Worm (Caenorhabditis elegans) whole organism, L3 larva: ENCODE results near the gene ptr-25.

Source experiments
- R02D3.7 ChIP-seq: fragments of 150-350 bp; optimal IDR thresholded peaks from 2 replicates; lab custom pipeline; 2014; ENCODE audit warnings: missing biosample characterization, missing genetic modification characterization
- ZK546.5 ChIP-seq: sonication (generic microtip); optimal IDR thresholded peaks from 2 replicates; lab custom pipeline; 2017; ENCODE audit warnings: missing biosample characterization, missing genetic modification characterization
- ama-1 ChIP-seq: fragments of 150-350 bp; optimal IDR thresholded peaks from 2 replicates; lab custom pipeline; 2018
- ceh-16 ChIP-seq: sonication (generic microtip); optimal IDR thresholded peaks from 2 replicates; lab custom pipeline; 2017; ENCODE audit warnings: missing biosample characterization, missing genetic modification characterization
- ceh-28 ChIP-seq: fragments of 150-350 bp; optimal IDR thresholded peaks from 2 replicates; lab custom pipeline; 2014; ENCODE audit warnings: missing biosample characterization, missing genetic modification reagents, missing genetic modification characterization
- ceh-82 ChIP-seq: fragments of 150-350 bp; optimal IDR thresholded peaks from 2 replicates; lab custom pipeline; 2014; ENCODE audit warnings: missing biosample characterization, missing genetic modification characterization
- egl-5 ChIP-seq: fragments of 150-350 bp; optimal IDR thresholded peaks from 2 replicates; lab custom pipeline; 2017; ENCODE audit warnings: missing biosample characterization, missing genetic modification reagents, missing genetic modification characterization, inconsistent platforms
- elt-2 ChIP-seq: sonication (generic microtip); optimal IDR thresholded peaks from 2 replicates; lab custom pipeline; 2016; ENCODE audit warnings: missing genetic modification reagents, mild to moderate bottlenecking, missing genetic modification characterization, missing compliant biosample characterization
- fkh-10 ChIP-seq: sonication (generic microtip); optimal IDR thresholded peaks from 2 replicates; lab custom pipeline; 2017; ENCODE audit warnings: missing biosample characterization, missing genetic modification reagents, missing genetic modification characterization
- fkh-2 ChIP-seq: fragments of 150-350 bp; optimal IDR thresholded peaks from 2 replicates; lab custom pipeline; 2014; ENCODE audit warnings: missing biosample characterization, missing genetic modification reagents, missing genetic modification characterization
- jun-1 ChIP-seq: fragments of 150-350 bp; optimal IDR thresholded peaks from 2 replicates; lab custom pipeline; 2014; ENCODE audit warnings: missing biosample characterization, missing genetic modification reagents, missing genetic modification characterization
- lin-15B ChIP-seq: fragments of 150-350 bp; optimal IDR thresholded peaks from 2 replicates; lab custom pipeline; 2014; ENCODE audit warnings: missing biosample characterization, missing genetic modification characterization
- lsy-12 ChIP-seq: sonication (generic microtip); optimal IDR thresholded peaks from 2 replicates; lab custom pipeline; 2016; ENCODE audit warnings: mild to moderate bottlenecking, missing genetic modification characterization, missing compliant biosample characterization
- mdl-1 ChIP-seq: fragments of 150-350 bp; optimal IDR thresholded peaks from 2 replicates; lab custom pipeline; 2014; ENCODE audit warnings: missing biosample characterization, missing genetic modification characterization
- mml-1 ChIP-seq: fragments of 150-350 bp; sonication (generic microtip); optimal IDR thresholded peaks from 3 replicates; lab custom pipeline; 2014; ENCODE audit warnings: missing biosample characterization, missing genetic modification characterization
- nfya-1 ChIP-seq: sonication (generic microtip); optimal IDR thresholded peaks from 2 replicates; lab custom pipeline; 2017; ENCODE audit warnings: missing genetic modification characterization, mild to moderate bottlenecking, missing compliant biosample characterization, antibody characterized with exemption, moderate library complexity; ENCODE audit not compliant: insufficient read depth
- nhr-12 ChIP-seq: fragments of 150-350 bp; optimal IDR thresholded peaks from 2 replicates; lab custom pipeline; 2014; ENCODE audit warnings: missing biosample characterization, missing genetic modification characterization
- nhr-23 ChIP-seq: fragments of 150-350 bp; optimal IDR thresholded peaks from 2 replicates; lab custom pipeline; 2014; ENCODE audit warnings: missing biosample characterization, missing genetic modification reagents, missing genetic modification characterization
- nhr-237 ChIP-seq: fragments of 150-350 bp; optimal IDR thresholded peaks from 2 replicates; lab custom pipeline; 2014; ENCODE audit warnings: missing biosample characterization, missing genetic modification characterization
- nhr-25 ChIP-seq: sonication (generic microtip); optimal IDR thresholded peaks from 2 replicates; lab custom pipeline; 2017; ENCODE audit warnings: missing biosample characterization, missing genetic modification characterization
- nhr-28 ChIP-seq: fragments of 150-350 bp; optimal IDR thresholded peaks from 2 replicates; lab custom pipeline; 2014; ENCODE audit warnings: missing biosample characterization, missing genetic modification characterization
- nhr-43 ChIP-seq: sonication (generic microtip); optimal IDR thresholded peaks from 2 replicates; lab custom pipeline; 2016; ENCODE audit warnings: mild to moderate bottlenecking, missing genetic modification characterization, missing compliant biosample characterization; ENCODE audit not compliant: poor library complexity, severe bottlenecking
- nhr-77 ChIP-seq: fragments of 150-350 bp; optimal IDR thresholded peaks from 2 replicates; lab custom pipeline; 2014; ENCODE audit warnings: missing biosample characterization, missing genetic modification characterization
- pha-4 ChIP-seq: fragments of 150-350 bp; optimal IDR thresholded peaks from 2 replicates; lab custom pipeline; 2014; ENCODE audit warnings: missing biosample characterization, missing genetic modification reagents, missing genetic modification characterization
- pqm-1 ChIP-seq: fragments of 150-350 bp; optimal IDR thresholded peaks from 2 replicates; lab custom pipeline; 2017; ENCODE audit warnings: missing biosample characterization, missing genetic modification characterization, inconsistent platforms
- sea-2 ChIP-seq: fragments of 150-350 bp; sonication (generic microtip); optimal IDR thresholded peaks from 4 replicates; lab custom pipeline; 2014; ENCODE audit warnings: missing biosample characterization, missing genetic modification reagents, missing genetic modification characterization
- skn-1 ChIP-seq: fragments of 150-350 bp; optimal IDR thresholded peaks from 2 replicates; lab custom pipeline; 2014; ENCODE audit warnings: missing biosample characterization, missing genetic modification characterization
- snpc-4 ChIP-seq: fragments of 150-350 bp; optimal IDR thresholded peaks from 2 replicates; lab custom pipeline; 2014; ENCODE audit warnings: missing biosample characterization, missing genetic modification characterization
- tbx-2 ChIP-seq: sonication (generic microtip); optimal IDR thresholded peaks from 2 replicates; lab custom pipeline; 2016; ENCODE audit warnings: mild to moderate bottlenecking, missing genetic modification characterization, missing compliant biosample characterization
- unc-39 ChIP-seq: sonication (generic microtip); optimal IDR thresholded peaks from 4 replicates; lab custom pipeline; 2017; ENCODE audit warnings: missing biosample characterization, missing genetic modification characterization
- unc-62 ChIP-seq: fragments of 150-350 bp; sonication (generic microtip); optimal IDR thresholded peaks from 4 replicates; lab custom pipeline; 2014; ENCODE audit warnings: missing biosample characterization, missing genetic modification reagents, missing genetic modification characterization
- zag-1 ChIP-seq: fragments of 150-350 bp; optimal IDR thresholded peaks from 2 replicates; lab custom pipeline; 2014; ENCODE audit warnings: missing biosample characterization, missing genetic modification characterization
- ztf-11 ChIP-seq: fragments of 150-350 bp; optimal IDR thresholded peaks from 2 replicates; lab custom pipeline; 2014; ENCODE audit warnings: missing biosample characterization, missing genetic modification characterization
- ztf-4 ChIP-seq: fragments of 150-350 bp; optimal IDR thresholded peaks from 2 replicates; lab custom pipeline; 2014; ENCODE audit warnings: missing biosample characterization, missing genetic modification characterization

The ptr-25 gene

DNA sequence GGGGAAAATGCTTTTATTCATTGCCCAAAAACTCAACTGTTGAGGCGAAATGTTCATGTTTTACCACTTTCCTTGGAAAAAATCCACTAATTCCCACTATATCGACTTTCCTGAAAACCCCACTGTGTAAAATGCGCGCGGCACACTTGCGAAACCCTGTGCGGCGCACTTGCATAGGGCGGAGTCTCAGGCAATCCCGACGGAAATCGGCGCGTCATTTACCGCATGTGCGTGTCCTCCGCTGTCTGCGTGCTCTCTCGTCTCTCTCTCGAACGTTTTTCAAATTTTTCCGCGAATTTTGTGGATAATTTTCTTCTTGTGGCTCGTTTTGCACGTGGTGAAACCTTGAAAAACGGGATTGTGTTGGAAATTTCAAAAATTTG is 26.8 kb upstream of the ptr-25 start, which contains the start of gene atx-2 (continued):
- TF ChIP-seq tbx-2 (tag; lab: Kevin White, UChicago) (peak; percentile 78), nhr-28 (tag; lab: Kevin White, UChicago) (no peak), lin-15B (peak; percentile 80), lsy-12 (peak; percentile 85), fkh-10 (GFP tag; lab: Kevin White, UChicago) (peak; percentile 42), unc-62 (GFP tag; lab: Kevin White, UChicago) (no peak), unc-39 (tag; lab: Kevin White, UChicago) (no peak)
- TF ChIP-seq, all 47 proteins: peak for 24

DNA sequence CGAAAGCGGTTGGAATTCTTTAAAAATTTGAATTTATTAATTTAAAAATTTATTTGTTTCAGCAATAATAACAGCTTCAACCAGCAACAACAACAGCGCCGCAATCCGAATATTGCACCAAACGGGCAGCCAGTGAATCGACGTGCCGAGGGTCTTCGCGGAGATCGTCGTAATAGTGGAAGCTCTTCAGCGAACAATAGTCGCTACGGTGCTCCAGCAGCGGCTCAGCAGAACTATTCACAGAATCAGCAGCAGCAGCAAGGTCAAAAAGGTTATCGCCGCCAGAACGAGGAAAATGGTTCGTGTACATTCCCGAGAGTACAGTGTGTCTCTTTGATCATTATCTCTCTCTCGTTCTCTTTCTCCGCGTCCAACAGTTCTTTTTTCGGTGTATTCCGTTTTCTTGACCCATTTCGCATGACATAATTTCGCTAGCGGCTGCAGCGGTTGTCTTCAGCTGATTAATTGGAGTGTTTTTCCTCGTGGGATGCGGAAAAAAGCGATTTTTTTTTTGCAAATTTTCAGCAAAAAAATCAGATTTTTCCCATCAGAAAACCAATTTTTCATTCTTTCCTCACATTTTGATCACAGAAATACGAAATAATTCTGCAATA is 24.9 kb upstream of the ptr-25 start:
- TF ChIP-seq nhr-23 (tag; lab: Kevin White, UChicago) (peak; percentile 55), jun-1 (tag; lab: Kevin White, UChicago) (no peak), fkh-2 (tag; lab: Kevin White, UChicago) (no peak), nhr-77 (tag; lab: Kevin White, UChicago) (no peak), elt-2 (tag; lab: Kevin White, UChicago) (no peak)

DNA sequence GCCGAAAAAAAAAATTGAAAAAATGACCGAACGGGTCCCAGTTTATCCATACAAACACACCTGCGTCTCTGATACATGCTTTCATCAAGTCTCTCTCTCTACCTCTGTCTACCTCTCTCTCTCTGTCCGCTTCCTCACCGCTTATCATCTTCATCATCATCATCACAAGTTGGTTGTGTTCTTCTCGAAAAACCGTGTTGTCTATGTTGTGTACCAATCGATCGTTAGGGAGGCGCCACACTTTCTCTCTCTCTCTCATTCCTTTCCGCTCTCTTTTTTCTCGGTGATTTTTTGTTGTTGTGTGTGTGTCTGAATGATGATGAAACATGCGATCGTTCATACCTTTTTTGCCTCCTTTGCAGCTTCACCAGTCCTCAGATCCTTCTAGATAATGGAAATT is 24.3 kb upstream of the ptr-25 start:
- TF ChIP-seq nhr-77 (tag; lab: Kevin White, UChicago) (no peak), pha-4 (tag; lab: Kevin White, UChicago) (peak; percentile 70), elt-2 (tag; lab: Kevin White, UChicago) (peak; percentile 32), mdl-1 (no peak), zag-1 (tag; lab: Kevin White, UChicago) (no peak), jun-1 (tag; lab: Kevin White, UChicago) (peak; percentile 18), skn-1 (tag; lab: Kevin White, UChicago) (peak; percentile 44), ama-1 (lab: Kevin White, UChicago) (peak; percentile 36), egl-5 (tag; lab: Kevin White, UChicago) (no peak), sea-2 (GFP tag; lab: Kevin White, UChicago) (no peak), ztf-4 (no peak), ceh-82 (tag; lab: Kevin White, UChicago) (no peak), fkh-2 (tag; lab: Kevin White, UChicago) (no peak), nhr-237 (tag; lab: Kevin White, UChicago) (no peak), nfya-1 (peak; percentile 32), lin-15B (no peak), nhr-12 (tag; lab: Kevin White, UChicago) (no peak), mml-1 (tag; lab: Kevin White, UChicago) (no peak), pqm-1 (tag; lab: Kevin White, UChicago) (peak; percentile 69), ceh-28 (tag; lab: Kevin White, UChicago) (peak; percentile 84), ztf-11 (tag; lab: Kevin White, UChicago) (no peak), nhr-23 (tag; lab: Kevin White, UChicago) (peak; percentile 67), ceh-16 (tag; lab: Kevin White, UChicago) (no peak), snpc-4 (tag; lab: Kevin White, UChicago) (no peak), nhr-25 (tag; lab: Kevin White, UChicago) (peak; percentile 70), ZK546.5 (no peak)
- TF ChIP-seq, all 47 proteins: peak for 10

DNA sequence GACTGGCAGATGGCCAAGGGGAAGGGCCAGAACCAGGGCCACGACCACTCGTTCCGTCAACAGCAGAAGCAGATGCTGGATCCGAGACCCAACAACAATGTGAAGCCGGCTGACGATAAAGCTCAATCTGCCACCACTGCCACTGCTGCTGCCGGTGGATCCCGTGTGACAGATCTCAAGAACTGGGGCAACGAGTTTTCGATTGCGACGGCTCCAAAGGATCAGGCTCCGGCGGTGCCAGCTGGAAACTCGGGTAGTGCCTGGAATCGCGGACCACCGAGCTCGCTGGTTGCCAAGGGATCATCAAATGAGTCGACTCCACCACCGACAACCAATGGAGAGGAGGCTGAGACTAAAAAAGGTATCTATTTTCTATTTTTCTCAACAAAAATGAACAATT is 23.5 kb upstream of the ptr-25 start:
- TF ChIP-seq nhr-28 (tag; lab: Kevin White, UChicago) (no peak), nhr-25 (tag; lab: Kevin White, UChicago) (no peak), fkh-2 (tag; lab: Kevin White, UChicago) (no peak), nhr-77 (tag; lab: Kevin White, UChicago) (no peak), pha-4 (tag; lab: Kevin White, UChicago) (no peak), ZK546.5 (no peak), nhr-43 (tag; lab: Kevin White, UChicago) (no peak), mdl-1 (no peak), egl-5 (tag; lab: Kevin White, UChicago) (no peak), lin-15B (no peak), nfya-1 (no peak), zag-1 (tag; lab: Kevin White, UChicago) (no peak), ceh-28 (tag; lab: Kevin White, UChicago) (no peak), R02D3.7 (tag; lab: Kevin White, UChicago) (no peak)
